Fruit fly (Drosophila melanogaster) whole organism, embryonic: Measurements from ENCODE around the gene Prp39.
A peak's percentile ranks its signal among the peaks of the same experiment; 100 is the strongest.

Source experiments
- ATbp ChIP-seq: fragments of 200-800 bp; sonication (Bioruptor generic); optimal IDR thresholded peaks from 2 replicates; lab custom pipeline; 2017; ENCODE audit warnings: missing biosample characterization, mild to moderate bottlenecking, missing genetic modification characterization, missing genetic modification reagents
- C15 ChIP-seq: fragments of 200-800 bp; sonication (Bioruptor generic); IDR thresholded peaks from 3 replicates; pipeline ENCODE4 v1.3.6; 2022; ENCODE audit warnings: missing biosample characterization, missing genetic modification characterization
- CG10366 ChIP-seq: fragments of 200-800 bp; sonication (Bioruptor generic); IDR thresholded peaks from 2 replicates; pipeline ENCODE4 v1.3.6; 2022; ENCODE audit warnings: missing biosample characterization, missing genetic modification characterization
- CG10431 ChIP-seq: fragments of 200-800 bp; sonication (Bioruptor generic); optimal IDR thresholded peaks from 3 replicates; lab custom pipeline; 2018; ENCODE audit warnings: missing biosample characterization, mild to moderate bottlenecking, missing genetic modification characterization
- CG10979 ChIP-seq: fragments of 200-800 bp; sonication (Bioruptor generic); optimal IDR thresholded peaks from 2 replicates; lab custom pipeline; 2018; ENCODE audit warnings: missing biosample characterization, mild to moderate bottlenecking, missing genetic modification characterization, moderate library complexity
- CG11398 ChIP-seq: fragments of 200-800 bp; sonication (Bioruptor generic); optimal IDR thresholded peaks from 2 replicates; lab custom pipeline; 2016; ENCODE audit warnings: missing biosample characterization, missing genetic modification characterization
- CG11504 ChIP-seq: fragments of 200-800 bp; sonication (Bioruptor generic); optimal IDR thresholded peaks from 3 replicates; lab custom pipeline; 2019; ENCODE audit warnings: missing biosample characterization, mild to moderate bottlenecking, missing genetic modification characterization, moderate library complexity
- CG13123 ChIP-seq: fragments of 200-800 bp; sonication (Bioruptor generic); optimal IDR thresholded peaks from 2 replicates; lab custom pipeline; 2016; ENCODE audit warnings: missing biosample characterization, missing genetic modification characterization
- CG15601 ChIP-seq: fragments of 200-800 bp; sonication (Bioruptor generic); optimal IDR thresholded peaks from 3 replicates; lab custom pipeline; 2019; ENCODE audit warnings: missing biosample characterization, mild to moderate bottlenecking, missing genetic modification characterization, moderate library complexity
- CG17829 ChIP-seq: fragments of 200-800 bp; optimal IDR thresholded peaks from 2 replicates; lab custom pipeline; 2019; ENCODE audit warnings: missing biosample characterization, mild to moderate bottlenecking, missing genetic modification characterization, moderate library complexity
- CG18599 ChIP-seq: fragments of 200-800 bp; sonication (Bioruptor generic); optimal IDR thresholded peaks from 3 replicates; lab custom pipeline; 2017; ENCODE audit warnings: missing biosample characterization, missing genetic modification characterization, mild to moderate bottlenecking, moderate library complexity, missing genetic modification reagents
- CG34224 ChIP-seq: fragments of 200-800 bp; sonication (Bioruptor generic); IDR thresholded peaks from 3 replicates; pipeline ENCODE4 v1.3.6; 2022; ENCODE audit warnings: missing biosample characterization, missing genetic modification characterization; ENCODE audit not compliant: partially characterized antibody
- CG42726 ChIP-seq: fragments of 200-800 bp; sonication (Bioruptor generic); IDR thresholded peaks from 2 replicates; pipeline ENCODE4 v1.3.6; 2022; ENCODE audit warnings: missing biosample characterization, missing genetic modification characterization; ENCODE audit not compliant: partially characterized antibody
- CG4424 ChIP-seq: fragments of 200-800 bp; sonication (Bioruptor generic); optimal IDR thresholded peaks from 3 replicates; lab custom pipeline; 2016; ENCODE audit warnings: missing biosample characterization, missing genetic modification characterization
- CG6765 ChIP-seq: fragments of 200-800 bp; sonication (Bioruptor generic); optimal IDR thresholded peaks from 3 replicates; lab custom pipeline; 2017; ENCODE audit warnings: missing biosample characterization, mild to moderate bottlenecking, missing genetic modification characterization
- CG7745 ChIP-seq: fragments of 200-800 bp; sonication (Bioruptor generic); optimal IDR thresholded peaks from 2 replicates; lab custom pipeline; 2018; ENCODE audit warnings: missing biosample characterization, mild to moderate bottlenecking, missing genetic modification characterization, moderate library complexity
- CG7928 ChIP-seq: fragments of 200-800 bp; sonication (Bioruptor generic); optimal IDR thresholded peaks from 2 replicates; lab custom pipeline; 2017; ENCODE audit warnings: missing biosample characterization, mild to moderate bottlenecking, missing genetic modification characterization
- Dbx ChIP-seq: fragments of 200-800 bp; sonication (Bioruptor generic); IDR thresholded peaks from 3 replicates; pipeline ENCODE4 v1.3.6; 2022; ENCODE audit warnings: missing biosample characterization, missing genetic modification characterization
- HLH3B ChIP-seq: fragments of 200-800 bp; sonication (Bioruptor generic); IDR thresholded peaks from 2 replicates; pipeline ENCODE4 v1.3.6; 2022; ENCODE audit warnings: missing biosample characterization, missing genetic modification characterization
- Hr51 ChIP-seq, 2 experiments: fragments of 200-800 bp; sonication (Bioruptor generic); optimal IDR thresholded peaks; 2 replicates in 1 of 2; 3 replicates in 1 of 2; lab custom pipeline; 2016 to 2018; ENCODE audit warnings: missing biosample characterization in 2 of 2, missing genetic modification characterization in 2 of 2, mild to moderate bottlenecking in 1 of 2, moderate library complexity in 1 of 2
- Neu2 ChIP-seq: fragments of 200-800 bp; sonication (Bioruptor generic); optimal IDR thresholded peaks from 3 replicates; lab custom pipeline; 2016; ENCODE audit warnings: missing biosample characterization, missing genetic modification characterization, borderline replicate concordance
- Nf-YA ChIP-seq: fragments of 200-800 bp; sonication (Bioruptor generic); IDR thresholded peaks from 2 replicates; pipeline ENCODE4 v1.3.6; 2022; ENCODE audit warnings: missing biosample characterization, missing genetic modification characterization
- Nf-YB ChIP-seq: fragments of 200-800 bp; sonication (Bioruptor generic); optimal IDR thresholded peaks from 3 replicates; lab custom pipeline; 2019; ENCODE audit warnings: missing biosample characterization, mild to moderate bottlenecking, missing genetic modification characterization, moderate library complexity
- Oaz ChIP-seq: fragments of 200-800 bp; sonication (Bioruptor generic); IDR thresholded peaks from 2 replicates; pipeline ENCODE4 v1.3.6; 2022; ENCODE audit warnings: missing biosample characterization, missing genetic modification characterization
- Oli ChIP-seq: fragments of 200-800 bp; sonication (Bioruptor generic); optimal IDR thresholded peaks from 2 replicates; lab custom pipeline; 2018; ENCODE audit warnings: missing biosample characterization, mild to moderate bottlenecking, missing genetic modification characterization, moderate library complexity
- Opbp ChIP-seq: fragments of 200-800 bp; sonication (Bioruptor generic); IDR thresholded peaks from 3 replicates; pipeline ENCODE4 v1.3.6; 2022; ENCODE audit warnings: missing biosample characterization, missing genetic modification characterization; ENCODE audit not compliant: partially characterized antibody
- Tbp ChIP-seq: fragments of >200 bp; optimal IDR thresholded peaks from 2 replicates; lab custom pipeline; 2018; ENCODE audit warnings: missing biosample characterization, missing genetic modification characterization
- ac ChIP-seq: fragments of 200-800 bp; sonication (Bioruptor generic); optimal IDR thresholded peaks from 3 replicates; lab custom pipeline; 2017; ENCODE audit warnings: missing biosample characterization, mild to moderate bottlenecking, missing genetic modification characterization
- ase ChIP-seq: fragments of 200-800 bp; sonication (Bioruptor generic); IDR thresholded peaks from 3 replicates; pipeline ENCODE4 v1.3.6; 2022; ENCODE audit warnings: missing biosample characterization, missing genetic modification characterization
- chm ChIP-seq: fragments of 200-800 bp; sonication (Bioruptor generic); IDR thresholded peaks from 2 replicates; pipeline ENCODE4 v1.3.6; 2022; ENCODE audit warnings: missing biosample characterization, missing genetic modification characterization
- chn ChIP-seq: fragments of 200-800 bp; sonication (Bioruptor generic); optimal IDR thresholded peaks from 2 replicates; lab custom pipeline; 2016; ENCODE audit warnings: missing biosample characterization, missing genetic modification characterization
- dati ChIP-seq: fragments of 200-800 bp; sonication (Bioruptor generic); IDR thresholded peaks from 2 replicates; pipeline ENCODE4 v1.3.6; 2022; ENCODE audit warnings: missing biosample characterization, missing genetic modification characterization
- gcm2 ChIP-seq: fragments of 200-800 bp; sonication (Bioruptor generic); optimal IDR thresholded peaks from 2 replicates; lab custom pipeline; 2016; ENCODE audit warnings: missing biosample characterization, missing genetic modification characterization
- ham ChIP-seq: fragments of 200-800 bp; sonication (Bioruptor generic); IDR thresholded peaks from 2 replicates; pipeline ENCODE4 v1.3.6; 2022; ENCODE audit warnings: missing biosample characterization, missing genetic modification characterization
- lbe ChIP-seq: fragments of 200-800 bp; sonication (Bioruptor generic); optimal IDR thresholded peaks from 2 replicates; lab custom pipeline; 2016; ENCODE audit warnings: missing biosample characterization, mild to moderate bottlenecking, missing genetic modification characterization
- lola ChIP-seq, 3 experiments: fragments of >200 bp in 2 of 3; fragments of 200-800 bp in 1 of 3; sonication (Bioruptor generic) in 1 of 3; optimal IDR thresholded peaks; 2 replicates each; lab custom pipeline; 2017 to 2019; ENCODE audit warnings: missing biosample characterization in 3 of 3, missing genetic modification characterization in 3 of 3, mild to moderate bottlenecking in 1 of 3, moderate library complexity in 1 of 3
- mam ChIP-seq: fragments of 200-800 bp; sonication (Bioruptor generic); optimal IDR thresholded peaks from 3 replicates; lab custom pipeline; 2016; ENCODE audit warnings: missing biosample characterization, missing genetic modification characterization
- pb ChIP-seq: fragments of 200-800 bp; sonication (Bioruptor generic); optimal IDR thresholded peaks from 3 replicates; lab custom pipeline; 2016; ENCODE audit warnings: missing biosample characterization, missing genetic modification characterization
- pnt ChIP-seq: fragments of 200-800 bp; sonication (Bioruptor generic); optimal IDR thresholded peaks from 3 replicates; lab custom pipeline; 2016; ENCODE audit warnings: missing biosample characterization, missing genetic modification characterization
- prd ChIP-seq, 3 experiments: fragments of >200 bp in 2 of 3; fragments of 200-800 bp in 1 of 3; sonication (Bioruptor generic) in 1 of 3; optimal IDR thresholded peaks in 2 of 3; IDR thresholded peaks in 1 of 3; 2 replicates in 2 of 3; 3 replicates in 1 of 3; pipeline versions ENCODE4 v1.3.6 to Lab custom; 2017 to 2022; ENCODE audit warnings: missing biosample characterization in 1 of 3, missing genetic modification characterization in 1 of 3
- pros ChIP-seq: fragments of 200-800 bp; sonication (Bioruptor generic); optimal IDR thresholded peaks from 3 replicates; lab custom pipeline; 2019; ENCODE audit warnings: missing biosample characterization, mild to moderate bottlenecking, missing genetic modification characterization, moderate library complexity
- pum ChIP-seq: fragments of 200-800 bp; sonication (Bioruptor generic); optimal IDR thresholded peaks from 2 replicates; lab custom pipeline; 2016; ENCODE audit warnings: missing biosample characterization, missing genetic modification characterization
- salm ChIP-seq: fragments of 200-800 bp; sonication (Bioruptor generic); optimal IDR thresholded peaks from 2 replicates; lab custom pipeline; 2018; ENCODE audit warnings: missing biosample characterization, mild to moderate bottlenecking, missing genetic modification characterization
- sd ChIP-seq: fragments of 200-800 bp; sonication (Bioruptor generic); optimal IDR thresholded peaks from 3 replicates; lab custom pipeline; 2018; ENCODE audit warnings: missing biosample characterization, mild to moderate bottlenecking, missing genetic modification characterization, moderate library complexity
- tap ChIP-seq: fragments of 200-800 bp; optimal IDR thresholded peaks from 3 replicates; lab custom pipeline; 2019; ENCODE audit warnings: missing biosample characterization, mild to moderate bottlenecking, missing genetic modification characterization, moderate library complexity
- tio ChIP-seq: fragments of 200-800 bp; sonication (Bioruptor generic); optimal IDR thresholded peaks from 2 replicates; lab custom pipeline; 2017; ENCODE audit warnings: missing biosample characterization, missing genetic modification characterization, inconsistent platforms
- twi ChIP-seq: fragments of 200-800 bp; optimal IDR thresholded peaks from 2 replicates; lab custom pipeline; 2019; ENCODE audit warnings: missing biosample characterization, mild to moderate bottlenecking, missing genetic modification characterization, moderate library complexity
- tx ChIP-seq: fragments of 200-800 bp; sonication (Bioruptor generic); optimal IDR thresholded peaks from 2 replicates; lab custom pipeline; 2016; ENCODE audit warnings: missing biosample characterization, missing genetic modification characterization

Gene Prp39

DNA sequence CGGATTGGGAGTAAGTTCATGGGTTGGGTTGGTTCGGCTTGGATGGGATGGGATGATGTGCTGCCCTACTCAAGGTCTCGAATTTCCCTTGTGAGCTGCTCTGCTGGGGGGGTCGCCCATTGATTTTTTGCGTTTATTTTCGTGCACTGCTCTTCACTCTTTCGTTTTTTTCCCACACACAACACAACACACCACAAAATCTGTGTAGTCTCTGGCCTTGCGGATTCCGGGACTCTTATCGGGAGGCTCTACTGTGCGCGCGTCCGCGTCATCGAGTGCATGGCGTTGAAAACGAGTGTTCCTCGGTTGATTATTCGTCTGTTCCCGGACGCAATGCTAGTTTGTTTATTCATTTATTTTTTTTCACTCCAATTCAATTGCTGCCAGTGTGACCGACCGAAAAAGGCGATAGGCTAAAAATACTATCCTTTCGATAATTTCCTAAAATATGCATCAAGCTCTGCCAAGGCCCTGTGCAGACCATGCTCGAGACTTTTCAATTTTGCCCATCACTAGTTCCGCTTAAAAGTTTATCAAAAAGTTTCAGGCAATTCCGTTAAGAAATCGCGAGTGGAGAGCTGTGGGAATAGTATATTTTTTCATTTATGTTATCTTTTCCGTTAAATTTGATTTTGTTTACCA lies 19.8 kb downstream of the Prp39 start, which contains the start of gene WASp (continued):
- TF ChIP-seq mam (GFP tag; lab: Kevin White, UChicago) (peak; percentile 64), Dbx (GFP tag; lab: Robert Waterston, UW) (peak; percentile 52; the same call in 1 of the 3 replicates), prd (optimal IDR thresholded peaks at IDR 0.05; lab: Kevin White, UChicago) (no peak), prd (GFP tag; IDR thresholded peaks at IDR 0.05; lab: Robert Waterston, UW) (peak; percentile 46; the same call in 1 of the 3 replicates), tap (tag; lab: Kevin White, UChicago) (no peak), ATbp (GFP tag; lab: Kevin White, UChicago) (peak; percentile 60), CG18599 (GFP tag; lab: Kevin White, UChicago) (peak; percentile 53), CG10431 (no peak), CG7745 (tag; lab: Kevin White, UChicago) (no peak), twi (no peak), CG42726 (GFP tag; lab: Robert Waterston, UW) (peak; percentile 69), Oaz (peak; percentile 39; the same call in 1 of the 2 replicates), dati (GFP tag; lab: Robert Waterston, UW) (0 out of 2 replicates have a peak, but pooled peaks have one; percentile 29), Neu2 (GFP tag; lab: Kevin White, UChicago) (no peak), Oli (tag; lab: Kevin White, UChicago) (peak; percentile 47), Opbp (GFP tag; lab: Robert Waterston, UW) (peak; percentile 75; the same call in 2 of the 3 replicates), tio (GFP tag; lab: Kevin White, UChicago) (no peak), ac (GFP tag; lab: Kevin White, UChicago) (no peak), CG17829 (tag; lab: Kevin White, UChicago) (peak; percentile 77), CG10366 (peak; percentile 59), tx (GFP tag; lab: Kevin White, UChicago) (peak; percentile 35), pnt (peak; percentile 26), Tbp (no peak), salm (tag; lab: Kevin White, UChicago) (peak; percentile 32), C15 (0 out of 3 replicates have a peak, but pooled peaks have one; percentile 24), chn (GFP tag; lab: Kevin White, UChicago) (peak; percentile 75), pum (GFP tag; lab: Kevin White, UChicago) (peak; percentile 55), Nf-YA (GFP tag; lab: Robert Waterston, UW) (peak; percentile 46; the same call in 1 of the 2 replicates), CG13123 (peak; percentile 21), CG15601 (tag; lab: Kevin White, UChicago) (no peak), Hr51 (GFP tag; optimal IDR thresholded peaks at IDR 0.05; lab: Kevin White, UChicago) (peak in 1 of 2 experiments; percentile 71), pros (GFP tag; lab: Kevin White, UChicago) (no peak), Nf-YB (peak; percentile 40), CG10979 (tag; lab: Kevin White, UChicago) (peak; percentile 39), HLH3B (GFP tag; lab: Robert Waterston, UW) (peak; percentile 57), CG34224 (GFP tag; lab: Robert Waterston, UW) (peak; percentile 32; the same call in 1 of the 3 replicates), CG4424 (GFP tag; lab: Kevin White, UChicago) (peak; percentile 65), sd (tag; lab: Kevin White, UChicago) (no peak), chm (GFP tag; lab: Robert Waterston, UW) (peak; percentile 77), pb (GFP tag; lab: Kevin White, UChicago) (peak; percentile 54), ham (no peak; the same call in 1 of the 2 replicates), CG6765 (GFP tag; lab: Kevin White, UChicago) (peak; percentile 37), CG7928 (no peak), lbe (no peak), lola (GFP tag; optimal IDR thresholded peaks at IDR 0.05; lab: Kevin White, UChicago) (peak in 1 of 3 experiments; percentile 37), ase (GFP tag; lab: Robert Waterston, UW) (peak; percentile 44; the same call in 1 of the 3 replicates), CG11504 (tag; lab: Kevin White, UChicago) (no peak), CG11398 (GFP tag; lab: Kevin White, UChicago) (peak; percentile 65), gcm2 (GFP tag; lab: Kevin White, UChicago) (peak; percentile 38)
